Fruit fly (Drosophila melanogaster): Measurements from ENCODE around the gene CG42266.

DNA sequence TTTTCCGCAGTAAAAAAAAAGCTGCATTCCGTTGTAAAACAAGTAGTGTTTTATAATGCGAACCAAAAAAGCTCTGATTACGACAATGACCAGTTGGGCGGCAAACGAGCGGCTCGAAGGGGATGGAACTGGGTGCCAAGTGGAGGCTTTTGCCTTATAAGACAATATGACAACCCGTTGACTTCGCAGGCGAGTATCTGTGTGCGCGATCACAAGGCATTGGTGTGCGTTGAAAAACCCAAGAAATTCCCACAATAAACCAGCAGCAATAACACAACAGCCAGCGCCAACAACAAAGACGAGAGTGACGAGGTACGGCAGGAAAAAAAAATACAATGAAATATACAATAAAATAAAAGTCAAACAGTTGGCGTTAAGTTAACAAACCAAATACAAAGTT lies 25.1 kb downstream of the CG42266 start:
- TF ChIP-seq GATAe (GFP tag; conservative IDR thresholded peaks at IDR 0.05) (no peak), hkb (optimal IDR thresholded peaks at IDR 0.05) (no peak), hkb (GFP tag; IDR thresholded peaks at IDR 0.05) (peak; percentile 25; the same call in 1 of the 2 replicates), hbn (GFP tag; IDR thresholded peaks at IDR 0.05; ENCODE audit: partially characterized antibody) (no peak), Hsf (GFP tag; optimal IDR thresholded peaks at IDR 0.05) (no peak), lmd (GFP tag; IDR thresholded peaks at IDR 0.05) (no peak), repo (GFP tag; optimal IDR thresholded peaks at IDR 0.05) (no peak), bigmax (GFP tag; optimal IDR thresholded peaks at IDR 0.05) (no peak), CG5180 (GFP tag; optimal IDR thresholded peaks at IDR 0.05) (no peak), Optix (GFP tag; IDR thresholded peaks at IDR 0.05) (no peak), z (GFP tag; IDR thresholded peaks at IDR 0.05) (no peak), croc (GFP tag; conservative IDR thresholded peaks at IDR 0.05) (no peak), B-H1 (GFP tag; IDR thresholded peaks at IDR 0.05) (no peak)

All from whole organism, embryonic.